Worm (Caenorhabditis elegans) whole organism, mixed stage, embryonic: Measurements from ENCODE around the gene srh-244.

Experiments used
- ces-1 ChIP-seq: fragments of 150-350 bp; optimal IDR thresholded peaks from 2 replicates; lab custom pipeline; 2014; ENCODE audit warnings: missing biosample characterization, missing genetic modification reagents, missing genetic modification characterization
- lsy-2 ChIP-seq: fragments of 150-350 bp; optimal IDR thresholded peaks from 2 replicates; lab custom pipeline; 2014; ENCODE audit warnings: missing biosample characterization, missing genetic modification characterization
- sem-2 ChIP-seq: fragments of 200-800 bp; sonication (Bioruptor generic); optimal IDR thresholded peaks from 2 replicates; lab custom pipeline; 2018; ENCODE audit warnings: mild to moderate bottlenecking, missing genetic modification characterization, missing compliant biosample characterization
- zip-8 ChIP-seq: fragments of 150-350 bp; optimal IDR thresholded peaks from 2 replicates; lab custom pipeline; 2014; ENCODE audit warnings: missing biosample characterization, missing genetic modification characterization

DNA sequence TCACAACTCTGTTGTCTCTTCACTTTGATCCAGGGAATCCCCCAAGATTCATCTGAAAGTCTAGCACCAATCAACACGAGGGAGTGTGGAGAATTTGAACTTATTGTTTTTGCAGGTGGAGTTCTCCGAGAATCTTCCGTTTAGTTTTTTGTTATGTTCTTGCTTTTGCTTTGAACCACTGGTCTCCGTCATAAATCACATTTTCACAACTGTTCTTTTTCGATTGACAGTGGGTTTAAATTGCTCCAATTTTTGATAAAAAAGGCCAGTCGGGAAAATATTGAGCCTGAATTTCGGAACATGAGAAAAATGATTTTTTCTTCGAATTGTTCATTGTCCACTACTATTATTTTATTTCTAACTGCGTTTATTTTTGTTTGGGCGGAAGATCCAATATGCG lies 21.7 kb upstream of the srh-244 start, which contains the start of gene F10G2.10:
- TF ChIP-seq zip-8 (tag; lab: Kevin White, UChicago) (no peak), ces-1 (GFP tag; lab: Kevin White, UChicago) (no peak), lsy-2 (tag; lab: Kevin White, UChicago) (no peak), sem-2 (GFP tag; lab: Kevin White, UChicago) (no peak)
